Worm (Caenorhabditis elegans) whole organism, early embryonic: ENCODE results near the gene adt-1.

Experiments used
- B0310.2 ChIP-seq: sonication (generic microtip); optimal IDR thresholded peaks from 2 replicates; lab custom pipeline; 2016; ENCODE audit warnings: mild to moderate bottlenecking, missing genetic modification characterization, missing compliant biosample characterization
- ets-7 ChIP-seq: sonication (generic microtip); optimal IDR thresholded peaks from 2 replicates; lab custom pipeline; 2016; ENCODE audit warnings: missing genotype, missing genetic modification characterization, missing compliant biosample characterization
- tra-4 ChIP-seq: sonication (generic microtip); optimal IDR thresholded peaks from 2 replicates; lab custom pipeline; 2017; ENCODE audit warnings: missing genetic modification characterization, missing compliant biosample characterization

- TF ChIP-seq ets-7 (tag; lab: Kevin White, UChicago) (no peak), B0310.2 (tag; lab: Kevin White, UChicago) (no peak), tra-4 (no peak)
These were observed 59.8 kb downstream of the adt-1 start, which contains the start of gene pgp-13 for ce11 chrX:12738454-12738853.
